Fruit fly (Drosophila melanogaster): ENCODE results near the gene CG5342.

Gene CG5342

DNA sequence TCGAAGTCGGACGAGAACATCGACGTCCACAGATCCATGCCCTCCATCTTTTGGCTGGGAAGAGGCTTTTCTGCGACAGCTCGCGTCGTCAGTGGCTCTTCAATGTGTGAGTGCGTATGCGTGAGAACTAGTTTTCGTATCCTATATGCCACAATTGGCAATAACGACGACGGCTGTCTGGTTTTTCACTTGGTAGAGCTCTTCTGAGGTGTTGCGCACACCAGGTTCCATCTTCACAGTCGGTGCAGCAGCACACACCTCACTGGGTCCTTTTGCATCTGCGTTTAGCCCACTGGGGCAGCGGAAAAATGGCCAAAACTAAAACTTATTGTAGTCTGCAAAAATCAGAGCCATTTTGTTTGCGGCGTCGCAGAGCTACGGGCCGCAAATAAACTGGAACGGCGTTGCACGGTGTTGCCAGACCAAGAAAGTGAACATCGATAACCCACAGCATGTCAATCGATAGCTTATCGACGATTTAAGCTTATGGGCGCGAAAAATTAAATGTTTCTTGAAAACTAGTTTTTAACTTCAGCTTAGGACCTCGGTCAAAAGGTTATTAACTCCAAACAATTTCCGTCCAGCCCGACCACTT lies 11.2 kb downstream of the CG5342 start, which contains the start of gene CG6791 (continued):
- no peak for TF ChIP-seq CG12071 (GFP tag; optimal IDR thresholded peaks at IDR 0.05)
- no peak; the same call in 2 of the 3 replicates for TF ChIP-seq ci (GFP tag; IDR thresholded peaks at IDR 0.05)
- no peak for TF ChIP-seq pros (GFP tag; optimal IDR thresholded peaks at IDR 0.05)
- no peak for TF ChIP-seq chm (GFP tag; IDR thresholded peaks at IDR 0.05)
- TF ChIP-seq CG17829 (tag; optimal IDR thresholded peaks at IDR 0.05): peak; percentile 12
- no peak for TF ChIP-seq CG1792 (GFP tag; optimal IDR thresholded peaks at IDR 0.05)
- TF ChIP-seq B-H1 (GFP tag; IDR thresholded peaks at IDR 0.05): no peak
- no peak for TF ChIP-seq sens-2 (GFP tag; IDR thresholded peaks at IDR 0.05)
- peak; percentile 74 for TF ChIP-seq Sry-δ (GFP tag; optimal IDR thresholded peaks at IDR 0.05)
- TF ChIP-seq Atf6 (GFP tag; IDR thresholded peaks at IDR 0.05): no peak
- no peak for TF ChIP-seq CG6689 (GFP tag; IDR thresholded peaks at IDR 0.05)
- TF ChIP-seq CG3726 (GFP tag; IDR thresholded peaks at IDR 0.05): no peak
- TF ChIP-seq CG12236 (GFP tag; optimal IDR thresholded peaks at IDR 0.05): no peak
- no peak for TF ChIP-seq eyg (GFP tag; optimal IDR thresholded peaks at IDR 0.05)
- no peak for TF ChIP-seq tio (GFP tag; optimal IDR thresholded peaks at IDR 0.05)
- no peak for TF ChIP-seq CG31224 (GFP tag; IDR thresholded peaks at IDR 0.05)
- peak; percentile 74 for TF ChIP-seq Doc3 (GFP tag; IDR thresholded peaks at IDR 0.05; ENCODE audit: partially characterized antibody)
- TF ChIP-seq CG18262 (tag; optimal IDR thresholded peaks at IDR 0.05): no peak
- no peak for TF ChIP-seq Ets65A (GFP tag)
- TF ChIP-seq tgo (GFP tag; IDR thresholded peaks at IDR 0.05): no peak
- peak; percentile 86 for TF ChIP-seq phol (tag; optimal IDR thresholded peaks at IDR 0.05)
- no peak for TF ChIP-seq Mes4 (GFP tag; optimal IDR thresholded peaks at IDR 0.05)
- TF ChIP-seq sd (tag; optimal IDR thresholded peaks at IDR 0.05): no peak
- no peak for TF ChIP-seq CG4328 (GFP tag; optimal IDR thresholded peaks at IDR 0.05)
- no peak for TF ChIP-seq CG15696 (tag; optimal IDR thresholded peaks at IDR 0.05)
- TF ChIP-seq gfzf (GFP tag; optimal IDR thresholded peaks at IDR 0.05): peak; percentile 22
- no peak for TF ChIP-seq CG3281 (GFP tag; optimal IDR thresholded peaks at IDR 0.05)
- no peak for TF ChIP-seq CG5953 (GFP tag; IDR thresholded peaks at IDR 0.05)
- no peak for TF ChIP-seq CG7745 (tag; optimal IDR thresholded peaks at IDR 0.05)
- no peak for TF ChIP-seq CG11247 (GFP tag; IDR thresholded peaks at IDR 0.05)
- no peak for TF ChIP-seq ttk (GFP tag; IDR thresholded peaks at IDR 0.05)
- no peak for TF ChIP-seq Kr (GFP tag; optimal IDR thresholded peaks at IDR 0.05)
- TF ChIP-seq HmgZ (tag; optimal IDR thresholded peaks at IDR 0.05): peak; percentile 31
- TF ChIP-seq BtbVII (GFP tag; optimal IDR thresholded peaks at IDR 0.05): no peak
- no peak for TF ChIP-seq E2f1 (GFP tag; IDR thresholded peaks at IDR 0.05)
- TF ChIP-seq unc-4 (GFP tag; IDR thresholded peaks at IDR 0.05; ENCODE audit: partially characterized antibody): peak; percentile 90
- no peak for TF ChIP-seq Nf-YB (GFP tag; optimal IDR thresholded peaks at IDR 0.05)
- peak; percentile 50 for TF ChIP-seq cg (GFP tag; optimal IDR thresholded peaks at IDR 0.05)
- no peak for TF ChIP-seq ken (GFP tag; IDR thresholded peaks at IDR 0.05)
- no peak for TF ChIP-seq NK7.1 (GFP tag; optimal IDR thresholded peaks at IDR 0.05)
- no peak for TF ChIP-seq CG7839 (tag; optimal IDR thresholded peaks at IDR 0.05)
- TF ChIP-seq dpn (GFP tag; optimal IDR thresholded peaks at IDR 0.05): no peak
- no peak for TF ChIP-seq sc (optimal IDR thresholded peaks at IDR 0.05)
- TF ChIP-seq sc (GFP tag; optimal IDR thresholded peaks at IDR 0.05): no peak
- TF ChIP-seq H15 (GFP tag; IDR thresholded peaks at IDR 0.05): no peak
- TF ChIP-seq slp2 (GFP tag; optimal IDR thresholded peaks at IDR 0.05): no peak
- TF ChIP-seq unpg (GFP tag; optimal IDR thresholded peaks at IDR 0.05): no peak
- TF ChIP-seq nmo (GFP tag; optimal IDR thresholded peaks at IDR 0.05): peak; percentile 16
- no peak for TF ChIP-seq CG2202 (tag; optimal IDR thresholded peaks at IDR 0.05)
- peak; percentile 78 for TF ChIP-seq tna (GFP tag; IDR thresholded peaks at IDR 0.05; ENCODE audit: partially characterized antibody)
- no peak for TF ChIP-seq Dip3 (GFP tag; optimal IDR thresholded peaks at IDR 0.05)
- TF ChIP-seq Oaz (GFP tag; IDR thresholded peaks at IDR 0.05): no peak

All from whole organism, embryonic.